Worm (Caenorhabditis elegans) whole organism, L1 larva: ENCODE measurements around the gene Y82E9BL.6.

Source experiments
- dpl-1 ChIP-seq, 3 experiments: fragments of 150-350 bp in 2 of 3; sonication (generic microtip) in 1 of 3; optimal IDR thresholded peaks; 2 replicates each; lab custom pipeline; 2014 to 2017; ENCODE audit warnings: missing biosample characterization in 3 of 3, missing genetic modification characterization in 3 of 3, missing genetic modification reagents in 3 of 3
- egl-27 ChIP-seq, 2 experiments: fragments of 150-350 bp in 1 of 2; sonication (generic microtip); optimal IDR thresholded peaks; 3 replicates each; lab custom pipeline; 2017 to 2018; ENCODE audit warnings: missing biosample characterization in 2 of 2, missing genetic modification characterization in 2 of 2, missing genetic modification reagents in 2 of 2
- fkh-10 ChIP-seq: sonication (generic microtip); optimal IDR thresholded peaks from 2 replicates; lab custom pipeline; 2017; ENCODE audit warnings: missing biosample characterization, missing genetic modification reagents, missing genetic modification characterization
- nhr-28 ChIP-seq: fragments of 150-350 bp; optimal IDR thresholded peaks from 2 replicates; lab custom pipeline; 2014; ENCODE audit warnings: missing biosample characterization, missing genetic modification characterization
- pag-3 ChIP-seq: sonication (generic microtip); optimal IDR thresholded peaks from 2 replicates; lab custom pipeline; 2017; ENCODE audit warnings: missing genetic modification characterization, mild to moderate bottlenecking, missing compliant biosample characterization, antibody characterized with exemption, borderline replicate concordance; ENCODE audit not compliant: insufficient read depth
- pqm-1 ChIP-seq: sonication (generic microtip); optimal IDR thresholded peaks from 3 replicates; lab custom pipeline; 2017; ENCODE audit warnings: missing biosample characterization, missing genetic modification characterization
- tbx-2 ChIP-seq: sonication (generic microtip); optimal IDR thresholded peaks from 2 replicates; lab custom pipeline; 2016; ENCODE audit warnings: missing genetic modification characterization, missing compliant biosample characterization
- ztf-11 ChIP-seq, 2 experiments: sonication (generic microtip); optimal IDR thresholded peaks; 2 replicates each; lab custom pipeline; 2016 to 2017; ENCODE audit warnings: missing genetic modification characterization in 2 of 2, missing biosample characterization in 1 of 2, missing compliant biosample characterization in 1 of 2

ce11 chrIII:1392763-1393162, 47.2 kb upstream of the Y82E9BL.6 start:
- TF ChIP-seq pag-3 (tag; lab: Kevin White, UChicago) (no peak), egl-27 (tag; optimal IDR thresholded peaks at IDR 0.05; lab: Kevin White, UChicago) (no peak), fkh-10 (GFP tag; lab: Kevin White, UChicago) (no peak), nhr-28 (no peak), tbx-2 (tag; lab: Kevin White, UChicago) (no peak), pqm-1 (peak; percentile 51), ztf-11 (tag; optimal IDR thresholded peaks at IDR 0.05; lab: Kevin White, UChicago) (no peak), dpl-1 (GFP tag; optimal IDR thresholded peaks at IDR 0.05; lab: Kevin White, UChicago) (no peak)
